Worm (Caenorhabditis elegans) whole organism, L2 larva: ENCODE measurements around the gene ilys-4.

Experiments
- R02D3.7 ChIP-seq: fragments of 150-350 bp; optimal IDR thresholded peaks from 2 replicates; lab custom pipeline; 2014; ENCODE audit warnings: missing biosample characterization, missing genetic modification characterization
- ama-1 ChIP-seq: fragments of 150-350 bp; optimal IDR thresholded peaks from 2 replicates; lab custom pipeline; 2018; ENCODE audit warnings: inconsistent platforms
- ceh-82 ChIP-seq: fragments of 150-350 bp; optimal IDR thresholded peaks from 2 replicates; lab custom pipeline; 2014; ENCODE audit warnings: missing biosample characterization, missing genetic modification characterization
- elt-3 ChIP-seq: sonication (generic microtip); optimal IDR thresholded peaks from 2 replicates; lab custom pipeline; 2017; ENCODE audit warnings: missing biosample characterization, missing genetic modification characterization
- gmeb-1 ChIP-seq: fragments of 150-350 bp; optimal IDR thresholded peaks from 2 replicates; lab custom pipeline; 2014; ENCODE audit warnings: missing biosample characterization, missing genetic modification characterization
- lin-13 ChIP-seq: fragments of 150-350 bp; optimal IDR thresholded peaks from 2 replicates; lab custom pipeline; 2014; ENCODE audit warnings: missing biosample characterization, missing genetic modification reagents, missing genetic modification characterization
- lin-39 ChIP-seq: fragments of 150-350 bp; optimal IDR thresholded peaks from 2 replicates; lab custom pipeline; 2014; ENCODE audit warnings: missing biosample characterization, missing genetic modification reagents, missing genetic modification characterization
- lsy-2 ChIP-seq, 2 experiments: fragments of 150-350 bp in 1 of 2; sonication (generic microtip) in 1 of 2; optimal IDR thresholded peaks; 2 replicates each; lab custom pipeline; 2014 to 2017; ENCODE audit warnings: missing biosample characterization in 2 of 2, missing genetic modification characterization in 2 of 2
- nhr-11 ChIP-seq: fragments of 150-350 bp; optimal IDR thresholded peaks from 2 replicates; lab custom pipeline; 2014; ENCODE audit warnings: missing biosample characterization, missing genetic modification characterization
- nhr-129 ChIP-seq: fragments of 150-350 bp; optimal IDR thresholded peaks from 2 replicates; lab custom pipeline; 2014; ENCODE audit warnings: missing biosample characterization, missing genetic modification characterization
- nhr-23 ChIP-seq: fragments of 150-350 bp; optimal IDR thresholded peaks from 2 replicates; lab custom pipeline; 2014; ENCODE audit warnings: missing biosample characterization, missing genetic modification reagents, missing genetic modification characterization
- skn-1 ChIP-seq: sonication (generic microtip); optimal IDR thresholded peaks from 2 replicates; lab custom pipeline; 2017; ENCODE audit warnings: missing biosample characterization, missing genetic modification characterization
- ztf-11 ChIP-seq: sonication (generic microtip); optimal IDR thresholded peaks from 2 replicates; lab custom pipeline; 2017; ENCODE audit warnings: missing biosample characterization, missing genetic modification characterization

DNA sequence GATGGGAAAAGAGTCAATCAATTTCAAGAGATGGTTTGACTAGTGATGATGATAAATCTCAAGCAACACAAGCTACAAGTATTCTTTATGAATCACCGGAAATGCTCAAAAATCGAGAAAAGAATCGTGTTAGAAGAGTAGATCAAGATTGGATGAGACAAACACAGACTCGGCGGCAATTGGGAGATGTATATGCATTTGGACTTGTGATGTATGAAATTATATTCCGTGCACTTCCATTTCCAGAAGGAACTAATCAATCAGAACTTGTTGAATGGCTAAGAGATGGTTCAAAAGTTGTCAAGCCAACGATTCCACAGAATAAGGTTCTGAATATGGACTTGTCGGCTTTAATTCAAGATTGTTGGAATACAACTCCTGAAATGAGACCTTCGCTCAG is 34.5 kb upstream of the ilys-4 start:
- TF ChIP-seq ama-1 (lab: Kevin White, UChicago) (no peak), ztf-11 (tag; lab: Kevin White, UChicago) (no peak), nhr-23 (tag; lab: Kevin White, UChicago) (no peak), elt-3 (tag; lab: Kevin White, UChicago) (no peak), lsy-2 (tag; optimal IDR thresholded peaks at IDR 0.05; lab: Kevin White, UChicago) (no peak), skn-1 (tag; lab: Kevin White, UChicago) (no peak), lin-39 (tag; lab: Kevin White, UChicago) (no peak), R02D3.7 (tag; lab: Kevin White, UChicago) (no peak), ceh-82 (tag; lab: Kevin White, UChicago) (no peak), gmeb-1 (tag; lab: Kevin White, UChicago) (no peak), lin-13 (GFP tag; lab: Kevin White, UChicago) (no peak), nhr-11 (no peak), nhr-129 (tag; lab: Kevin White, UChicago) (no peak)
